Worm (Caenorhabditis elegans) whole organism, mixed stage, embryonic: Measurements from ENCODE around the gene Y37D8A.26.

Source experiments
- ceh-43 ChIP-seq: fragments of 200-800 bp; sonication (Bioruptor generic); optimal IDR thresholded peaks from 2 replicates; lab custom pipeline; 2018; ENCODE audit warnings: mild to moderate bottlenecking, missing genetic modification characterization, moderate library complexity, missing compliant biosample characterization
- ceh-83 ChIP-seq: fragments of 200-800 bp; sonication (Bioruptor generic); optimal IDR thresholded peaks from 2 replicates; lab custom pipeline; 2018; ENCODE audit warnings: mild to moderate bottlenecking, missing genetic modification characterization, missing compliant biosample characterization
- ces-1 ChIP-seq: fragments of 150-350 bp; optimal IDR thresholded peaks from 2 replicates; lab custom pipeline; 2014; ENCODE audit warnings: missing biosample characterization, missing genetic modification reagents, missing genetic modification characterization
- flh-1 ChIP-seq: fragments of 200-800 bp; sonication (Bioruptor generic); optimal IDR thresholded peaks from 2 replicates; lab custom pipeline; 2018; ENCODE audit warnings: mild to moderate bottlenecking, missing genetic modification characterization, moderate library complexity, missing compliant biosample characterization
- lsy-2 ChIP-seq: fragments of 150-350 bp; optimal IDR thresholded peaks from 2 replicates; lab custom pipeline; 2014; ENCODE audit warnings: missing biosample characterization, missing genetic modification characterization
- mep-1 ChIP-seq: fragments of 150-350 bp; optimal IDR thresholded peaks from 2 replicates; lab custom pipeline; 2017; ENCODE audit warnings: missing biosample characterization, missing genetic modification reagents, missing genetic modification characterization, inconsistent platforms
- nhr-12 ChIP-seq: fragments of 150-350 bp; optimal IDR thresholded peaks from 2 replicates; lab custom pipeline; 2014; ENCODE audit warnings: missing biosample characterization, missing genetic modification characterization
- nhr-28 ChIP-seq: fragments of 150-350 bp; optimal IDR thresholded peaks from 2 replicates; lab custom pipeline; 2014; ENCODE audit warnings: missing biosample characterization, missing genetic modification characterization
- pha-4 ChIP-seq: fragments of 150-350 bp; optimal IDR thresholded peaks from 2 replicates; lab custom pipeline; 2018; ENCODE audit warnings: missing biosample characterization, missing genetic modification reagents, missing genetic modification characterization
- sem-2 ChIP-seq: fragments of 200-800 bp; sonication (Bioruptor generic); optimal IDR thresholded peaks from 2 replicates; lab custom pipeline; 2018; ENCODE audit warnings: mild to moderate bottlenecking, missing genetic modification characterization, missing compliant biosample characterization
- unc-120 ChIP-seq: sonication (generic microtip); optimal IDR thresholded peaks from 2 replicates; lab custom pipeline; 2017; ENCODE audit warnings: missing genetic modification characterization, missing compliant biosample characterization; ENCODE audit not compliant: poor library complexity, severe bottlenecking
- ztf-11 ChIP-seq: fragments of 150-350 bp; optimal IDR thresholded peaks from 2 replicates; lab custom pipeline; 2014; ENCODE audit warnings: missing biosample characterization, missing genetic modification characterization

- peak; percentile 98 for TF ChIP-seq pha-4
- TF ChIP-seq ces-1 (GFP tag; lab: Kevin White, UChicago) = peak; percentile 96
- peak; percentile 100 for TF ChIP-seq lsy-2 (tag; lab: Kevin White, UChicago)
- TF ChIP-seq ztf-11 (tag; lab: Kevin White, UChicago) = peak; percentile 78
- TF ChIP-seq sem-2 (GFP tag; lab: Kevin White, UChicago) = no peak
- TF ChIP-seq ceh-83 = peak; percentile 76
- peak; percentile 98 for TF ChIP-seq mep-1 (tag; lab: Kevin White, UChicago)
- TF ChIP-seq nhr-12 = no peak
- no peak for TF ChIP-seq nhr-28
- no peak for TF ChIP-seq flh-1 (GFP tag; lab: Kevin White, UChicago)
- TF ChIP-seq ceh-43 (GFP tag; lab: Kevin White, UChicago) = peak; percentile 76
- peak; percentile 40 for TF ChIP-seq unc-120
Measured at ce11 chrIII:12904987-12905541, 48.5 kb upstream of the Y37D8A.26 start, which contains the start of gene cox-5A.
